Worm (Caenorhabditis elegans) whole organism, early embryonic: Measurements from ENCODE around the gene fntb-1.

ENCODE experiments used
- B0310.2 ChIP-seq: sonication (generic microtip); optimal IDR thresholded peaks from 2 replicates; lab custom pipeline; 2016; ENCODE audit warnings: mild to moderate bottlenecking, missing genetic modification characterization, missing compliant biosample characterization
- F13C5.2 ChIP-seq: sonication (generic microtip); optimal IDR thresholded peaks from 2 replicates; lab custom pipeline; 2017; ENCODE audit warnings: mild to moderate bottlenecking, missing genetic modification characterization, inconsistent platforms, missing compliant biosample characterization
- aly-1 ChIP-seq: sonication (generic microtip); optimal IDR thresholded peaks from 2 replicates; lab custom pipeline; 2016; ENCODE audit warnings: missing genetic modification characterization, missing compliant biosample characterization
- ama-1 ChIP-seq: fragments of 150-350 bp; optimal IDR thresholded peaks from 2 replicates; lab custom pipeline; 2014
- ceh-13 ChIP-seq: fragments of 200-800 bp; sonication (Bioruptor generic); optimal IDR thresholded peaks from 2 replicates; lab custom pipeline; 2018; ENCODE audit warnings: mild to moderate bottlenecking, missing genetic modification characterization, missing compliant biosample characterization
- ceh-36 ChIP-seq: sonication (generic microtip); optimal IDR thresholded peaks from 2 replicates; lab custom pipeline; 2016; ENCODE audit warnings: missing genetic modification characterization, inconsistent platforms, missing compliant biosample characterization
- flt-1 ChIP-seq: fragments of 200-800 bp; sonication (Bioruptor generic); IDR thresholded peaks from 2 replicates; pipeline ENCODE4 v1.3.6; 2022; ENCODE audit warnings: missing genetic modification characterization, missing compliant biosample characterization
- hmbx-1 ChIP-seq: sonication (generic microtip); optimal IDR thresholded peaks from 2 replicates; lab custom pipeline; 2016; ENCODE audit warnings: mild to moderate bottlenecking, missing genetic modification characterization, missing compliant biosample characterization
- hnd-1 ChIP-seq: sonication (generic microtip); optimal IDR thresholded peaks from 2 replicates; lab custom pipeline; 2016; ENCODE audit warnings: missing genetic modification characterization, missing compliant biosample characterization
- pes-1 ChIP-seq: fragments of 200-800 bp; sonication (Bioruptor generic); IDR thresholded peaks from 2 replicates; pipeline ENCODE4 v1.3.6; 2022; ENCODE audit warnings: missing genetic modification reagents, missing genetic modification characterization, missing compliant biosample characterization
- scrt-1 ChIP-seq: fragments of 200-800 bp; sonication (Bioruptor generic); IDR thresholded peaks from 2 replicates; pipeline ENCODE4 v1.3.6; 2022; ENCODE audit warnings: missing genetic modification characterization, missing compliant biosample characterization
- sea-1 ChIP-seq: fragments of 200-800 bp; sonication (Bioruptor generic); conservative IDR thresholded peaks from 2 replicates; pipeline ENCODE4 v1.3.6; 2022; ENCODE audit warnings: missing genetic modification characterization, missing compliant biosample characterization
- tbx-11 ChIP-seq: fragments of 200-800 bp; sonication (Bioruptor generic); IDR thresholded peaks from 2 replicates; pipeline ENCODE4 v1.3.6; 2022; ENCODE audit warnings: missing genetic modification characterization, missing compliant biosample characterization
- tbx-37 ChIP-seq: fragments of 200-800 bp; sonication (Bioruptor generic); conservative IDR thresholded peaks from 2 replicates; pipeline ENCODE4 v1.3.6; 2022; ENCODE audit warnings: missing genetic modification reagents, missing genetic modification characterization, missing compliant biosample characterization

- no peak for TF ChIP-seq ama-1 (lab: Kevin White, UChicago)
- no peak for TF ChIP-seq flt-1 (GFP tag; lab: Robert Waterston, UW)
- TF ChIP-seq B0310.2 (tag; lab: Kevin White, UChicago): no peak
- no peak for TF ChIP-seq aly-1 (tag; lab: Kevin White, UChicago)
- no peak for TF ChIP-seq tbx-37 (GFP tag; lab: Robert Waterston, UW)
- no peak for TF ChIP-seq sea-1
- no peak for TF ChIP-seq scrt-1 (GFP tag; lab: Robert Waterston, UW)
- TF ChIP-seq hnd-1 (tag; lab: Kevin White, UChicago): no peak
- TF ChIP-seq hmbx-1: no peak
- TF ChIP-seq pes-1 (GFP tag; lab: Robert Waterston, UW): no peak
- no peak for TF ChIP-seq F13C5.2 (tag; lab: Kevin White, UChicago)
- no peak for TF ChIP-seq tbx-11 (GFP tag; lab: Robert Waterston, UW)
- no peak for TF ChIP-seq ceh-36 (tag; lab: Kevin White, UChicago)
- no peak for TF ChIP-seq ceh-13 (GFP tag; lab: Kevin White, UChicago)
These were observed 35.3 kb downstream of the fntb-1 start, which contains the start of gene R02D5.3 for ce11 chrV:14482728-14483210.
